Fruit fly (Drosophila melanogaster): ENCODE measurements around the gene CG3246.

DNA sequence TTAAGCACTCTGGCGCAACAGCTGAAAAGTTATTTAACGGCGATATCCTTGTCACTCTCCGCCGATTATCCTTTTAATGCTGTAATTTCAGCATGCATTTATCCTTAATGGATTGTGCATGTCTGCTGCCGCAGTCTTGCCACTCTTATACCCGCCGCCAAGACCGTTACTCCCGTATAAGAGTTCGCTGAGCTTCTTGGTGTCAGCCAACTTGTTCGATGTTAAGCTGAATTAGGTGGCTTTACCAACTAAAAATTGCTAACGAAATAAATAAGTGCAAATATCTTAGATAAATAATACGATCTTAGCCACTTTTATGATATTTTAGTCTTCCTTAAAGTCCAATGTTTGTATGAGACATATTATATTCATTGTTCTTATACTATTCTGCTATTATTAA lies 20.6 kb downstream of the CG3246 start:
- TF ChIP-seq Dll (GFP tag; IDR thresholded peaks at IDR 0.05; ENCODE audit: partially characterized antibody) (no peak), twi (tag; optimal IDR thresholded peaks at IDR 0.05) (no peak), nom (GFP tag; optimal IDR thresholded peaks at IDR 0.05) (no peak), CG7839 (tag; optimal IDR thresholded peaks at IDR 0.05) (no peak), vfl (GFP tag; optimal IDR thresholded peaks at IDR 0.05) (no peak)
